Worm (Caenorhabditis elegans) whole organism, early embryonic: ENCODE data around the gene ZC84.6.

Experiments
- B0310.2 ChIP-seq: sonication (generic microtip); optimal IDR thresholded peaks from 2 replicates; lab custom pipeline; 2016; ENCODE audit warnings: mild to moderate bottlenecking, missing genetic modification characterization, missing compliant biosample characterization
- F13C5.2 ChIP-seq: sonication (generic microtip); optimal IDR thresholded peaks from 2 replicates; lab custom pipeline; 2017; ENCODE audit warnings: mild to moderate bottlenecking, missing genetic modification characterization, inconsistent platforms, missing compliant biosample characterization
- aly-1 ChIP-seq: sonication (generic microtip); optimal IDR thresholded peaks from 2 replicates; lab custom pipeline; 2016; ENCODE audit warnings: missing genetic modification characterization, missing compliant biosample characterization
- ama-1 ChIP-seq: fragments of 150-350 bp; optimal IDR thresholded peaks from 2 replicates; lab custom pipeline; 2014
- ceh-13 ChIP-seq: fragments of 200-800 bp; sonication (Bioruptor generic); optimal IDR thresholded peaks from 2 replicates; lab custom pipeline; 2018; ENCODE audit warnings: mild to moderate bottlenecking, missing genetic modification characterization, missing compliant biosample characterization
- ceh-36 ChIP-seq: sonication (generic microtip); optimal IDR thresholded peaks from 2 replicates; lab custom pipeline; 2016; ENCODE audit warnings: missing genetic modification characterization, inconsistent platforms, missing compliant biosample characterization
- ets-7 ChIP-seq: sonication (generic microtip); optimal IDR thresholded peaks from 2 replicates; lab custom pipeline; 2016; ENCODE audit warnings: missing genotype, missing genetic modification characterization, missing compliant biosample characterization
- flt-1 ChIP-seq: fragments of 200-800 bp; sonication (Bioruptor generic); IDR thresholded peaks from 2 replicates; pipeline ENCODE4 v1.3.6; 2022; ENCODE audit warnings: missing genetic modification characterization, missing compliant biosample characterization
- hmbx-1 ChIP-seq: sonication (generic microtip); optimal IDR thresholded peaks from 2 replicates; lab custom pipeline; 2016; ENCODE audit warnings: mild to moderate bottlenecking, missing genetic modification characterization, missing compliant biosample characterization
- hmg-4 ChIP-seq: fragments of 200-800 bp; sonication (Bioruptor generic); optimal IDR thresholded peaks from 2 replicates; lab custom pipeline; 2018; ENCODE audit warnings: mild to moderate bottlenecking, missing genetic modification characterization, missing compliant biosample characterization
- hnd-1 ChIP-seq: sonication (generic microtip); optimal IDR thresholded peaks from 2 replicates; lab custom pipeline; 2016; ENCODE audit warnings: missing genetic modification characterization, missing compliant biosample characterization
- pes-1 ChIP-seq: fragments of 200-800 bp; sonication (Bioruptor generic); IDR thresholded peaks from 2 replicates; pipeline ENCODE4 v1.3.6; 2022; ENCODE audit warnings: missing genetic modification reagents, missing genetic modification characterization, missing compliant biosample characterization
- scrt-1 ChIP-seq: fragments of 200-800 bp; sonication (Bioruptor generic); IDR thresholded peaks from 2 replicates; pipeline ENCODE4 v1.3.6; 2022; ENCODE audit warnings: missing genetic modification characterization, missing compliant biosample characterization
- sea-1 ChIP-seq: fragments of 200-800 bp; sonication (Bioruptor generic); conservative IDR thresholded peaks from 2 replicates; pipeline ENCODE4 v1.3.6; 2022; ENCODE audit warnings: missing genetic modification characterization, missing compliant biosample characterization
- tbx-11 ChIP-seq: fragments of 200-800 bp; sonication (Bioruptor generic); IDR thresholded peaks from 2 replicates; pipeline ENCODE4 v1.3.6; 2022; ENCODE audit warnings: missing genetic modification characterization, missing compliant biosample characterization
- tbx-37 ChIP-seq: fragments of 200-800 bp; sonication (Bioruptor generic); conservative IDR thresholded peaks from 2 replicates; pipeline ENCODE4 v1.3.6; 2022; ENCODE audit warnings: missing genetic modification reagents, missing genetic modification characterization, missing compliant biosample characterization
- tra-4 ChIP-seq: sonication (generic microtip); optimal IDR thresholded peaks from 2 replicates; lab custom pipeline; 2017; ENCODE audit warnings: missing genetic modification characterization, missing compliant biosample characterization

The ZC84.6 gene

ce11 chrIII:9228190-9228589 is 28.7 kb upstream of the ZC84.6 start:
- TF ChIP-seq tbx-37 (GFP tag; lab: Robert Waterston, UW) = no peak

ce11 chrIII:9224986-9225385 is 25.5 kb upstream of the ZC84.6 start:
- TF ChIP-seq F13C5.2 = no peak
- no peak for TF ChIP-seq ceh-36 (tag; lab: Kevin White, UChicago)
- no peak for TF ChIP-seq aly-1 (tag; lab: Kevin White, UChicago)
- no peak for TF ChIP-seq tbx-11 (GFP tag; lab: Robert Waterston, UW)
- TF ChIP-seq hmbx-1 = no peak
- no peak for TF ChIP-seq hmg-4
- TF ChIP-seq hnd-1 (tag; lab: Kevin White, UChicago) = no peak
- no peak for TF ChIP-seq B0310.2 (tag; lab: Kevin White, UChicago)
- no peak for TF ChIP-seq ceh-13
- TF ChIP-seq tra-4 (tag; lab: Kevin White, UChicago) = no peak
- no peak for TF ChIP-seq sea-1 (GFP tag; lab: Robert Waterston, UW)
- TF ChIP-seq scrt-1 (GFP tag; lab: Robert Waterston, UW) = no peak
- TF ChIP-seq ama-1 (lab: Kevin White, UChicago) = no peak

- no peak for TF ChIP-seq ceh-36 (tag; lab: Kevin White, UChicago)
These were observed 15.9 kb upstream of the ZC84.6 start, which contains the start of gene npr-29 for ce11 chrIII:9215367-9215766. Gene npr-29 (minus strand): TSS chrIII:9215467.

ce11 chrIII:9206185-9206584 is 6.7 kb upstream of the ZC84.6 start, which contains the start of gene ZC84.1:
Gene ZC84.1 (minus strand): TSS chrIII:9206285.
- TF ChIP-seq ets-7 (tag; lab: Kevin White, UChicago) = no peak
- no peak for TF ChIP-seq hmbx-1

ce11 chrIII:9201977-9202376 is 2.5 kb upstream of the ZC84.6 start:
- TF ChIP-seq hmbx-1 = no peak
- no peak for TF ChIP-seq ama-1 (lab: Kevin White, UChicago)
- TF ChIP-seq hmg-4 = no peak
- TF ChIP-seq aly-1 (tag; lab: Kevin White, UChicago) = no peak
- no peak for TF ChIP-seq scrt-1 (GFP tag; lab: Robert Waterston, UW)

ce11 chrIII:9191091-9191490 is 8.4 kb downstream of the ZC84.6 start, which contains the start of gene cls-3:
Gene cls-3 (minus strand): TSS chrIII:9191109.
- TF ChIP-seq ama-1 (lab: Kevin White, UChicago) = no peak
- TF ChIP-seq F13C5.2 = no peak
- no peak for TF ChIP-seq ceh-36 (tag; lab: Kevin White, UChicago)
- TF ChIP-seq hmg-4 = peak; percentile 34

- TF ChIP-seq flt-1 (GFP tag; lab: Robert Waterston, UW) = no peak
- no peak for TF ChIP-seq ceh-36 (tag; lab: Kevin White, UChicago)
- no peak for TF ChIP-seq tra-4 (tag; lab: Kevin White, UChicago)
- no peak for TF ChIP-seq hmg-4
- TF ChIP-seq ets-7 (tag; lab: Kevin White, UChicago) = no peak
- no peak for TF ChIP-seq ama-1 (lab: Kevin White, UChicago)
These were observed 13.8 kb downstream of the ZC84.6 start, which contains the start of gene ZC84.7 for ce11 chrIII:9185722-9186121. Gene ZC84.7 (plus strand): TSS chrIII:9186022.

- TF ChIP-seq tbx-37 (GFP tag; lab: Robert Waterston, UW) = no peak
- no peak for TF ChIP-seq hmbx-1
- TF ChIP-seq flt-1 (GFP tag; lab: Robert Waterston, UW) = no peak
- no peak for TF ChIP-seq ets-7 (tag; lab: Kevin White, UChicago)
- TF ChIP-seq ama-1 (lab: Kevin White, UChicago) = no peak
- TF ChIP-seq tra-4 (tag; lab: Kevin White, UChicago) = no peak
- no peak for TF ChIP-seq tbx-11 (GFP tag; lab: Robert Waterston, UW)
- TF ChIP-seq ceh-13 = no peak
- TF ChIP-seq ceh-36 (tag; lab: Kevin White, UChicago) = no peak
- no peak for TF ChIP-seq sea-1 (GFP tag; lab: Robert Waterston, UW)
- no peak for TF ChIP-seq pes-1 (GFP tag; lab: Robert Waterston, UW)
- no peak for TF ChIP-seq hnd-1 (tag; lab: Kevin White, UChicago)
- TF ChIP-seq B0310.2 (tag; lab: Kevin White, UChicago) = no peak
- TF ChIP-seq F13C5.2 = no peak
- no peak for TF ChIP-seq hmg-4
- no peak for TF ChIP-seq aly-1 (tag; lab: Kevin White, UChicago)
- TF ChIP-seq scrt-1 (GFP tag; lab: Robert Waterston, UW) = no peak
These were observed 18.3 kb downstream of the ZC84.6 start, which contains the start of gene tax-4 for ce11 chrIII:9181246-9181645. Gene tax-4 (plus strand): TSS chrIII:9181546.

ce11 chrIII:9177874-9178273 is 21.6 kb downstream of the ZC84.6 start:
- TF ChIP-seq flt-1 (GFP tag; lab: Robert Waterston, UW) = no peak
- TF ChIP-seq aly-1 (tag; lab: Kevin White, UChicago) = no peak
- no peak for TF ChIP-seq hmg-4
- no peak for TF ChIP-seq ama-1 (lab: Kevin White, UChicago)

- no peak for TF ChIP-seq B0310.2 (tag; lab: Kevin White, UChicago)
- TF ChIP-seq ets-7 (tag; lab: Kevin White, UChicago) = no peak
- 0 out of 2 replicates have a peak, but pooled peaks have one; percentile 44 for TF ChIP-seq sea-1 (GFP tag; lab: Robert Waterston, UW)
- TF ChIP-seq hmg-4 = peak; percentile 78
- no peak for TF ChIP-seq aly-1 (tag; lab: Kevin White, UChicago)
- TF ChIP-seq pes-1 (GFP tag; lab: Robert Waterston, UW) = no peak
- TF ChIP-seq ama-1 (lab: Kevin White, UChicago) = no peak
- no peak for TF ChIP-seq tbx-37 (GFP tag; lab: Robert Waterston, UW)
- TF ChIP-seq scrt-1 (GFP tag; lab: Robert Waterston, UW) = no peak
- no peak for TF ChIP-seq flt-1 (GFP tag; lab: Robert Waterston, UW)
- no peak for TF ChIP-seq ceh-13
- TF ChIP-seq tbx-11 (GFP tag; lab: Robert Waterston, UW) = 0 out of 2 replicates have a peak, but pooled peaks have one; percentile 44
These were observed 23.5 kb downstream of the ZC84.6 start for ce11 chrIII:9176008-9176407.
